Worm (Caenorhabditis elegans) whole organism, mixed stage, embryonic: ENCODE measurements around the gene lgg-3.

ENCODE experiments used
- M03D4.4 ChIP-seq: sonication (generic microtip); optimal IDR thresholded peaks from 2 replicates; lab custom pipeline; 2017; ENCODE audit warnings: mild to moderate bottlenecking, missing genetic modification characterization, missing compliant biosample characterization
- bed-3 ChIP-seq: fragments of 200-800 bp; sonication (Bioruptor generic); optimal IDR thresholded peaks from 3 replicates; lab custom pipeline; 2018; ENCODE audit warnings: mild to moderate bottlenecking, missing genetic modification characterization, moderate library complexity, missing compliant biosample characterization
- ces-1 ChIP-seq: fragments of 150-350 bp; optimal IDR thresholded peaks from 2 replicates; lab custom pipeline; 2014; ENCODE audit warnings: missing biosample characterization, missing genetic modification reagents, missing genetic modification characterization
- elt-3 ChIP-seq: fragments of 150-350 bp; optimal IDR thresholded peaks from 2 replicates; lab custom pipeline; 2014; ENCODE audit warnings: missing biosample characterization, missing genetic modification characterization
- hlh-1 ChIP-seq: fragments of 150-350 bp; optimal IDR thresholded peaks from 2 replicates; lab custom pipeline; 2014; ENCODE audit warnings: missing biosample characterization, missing genetic modification reagents, missing genetic modification characterization
- lin-13 ChIP-seq: fragments of 150-350 bp; optimal IDR thresholded peaks from 2 replicates; lab custom pipeline; 2014; ENCODE audit warnings: missing biosample characterization, missing genetic modification characterization
- nhr-12 ChIP-seq: fragments of 150-350 bp; optimal IDR thresholded peaks from 2 replicates; lab custom pipeline; 2014; ENCODE audit warnings: missing biosample characterization, missing genetic modification characterization
- nhr-237 ChIP-seq: fragments of 150-350 bp; optimal IDR thresholded peaks from 2 replicates; lab custom pipeline; 2014; ENCODE audit warnings: missing biosample characterization, missing genetic modification characterization
- pha-4 ChIP-seq: fragments of 150-350 bp; optimal IDR thresholded peaks from 2 replicates; lab custom pipeline; 2018; ENCODE audit warnings: missing biosample characterization, missing genetic modification reagents, missing genetic modification characterization
- unc-62 ChIP-seq: fragments of 150-350 bp; optimal IDR thresholded peaks from 2 replicates; lab custom pipeline; 2014; ENCODE audit warnings: missing biosample characterization, missing genetic modification reagents, missing genetic modification characterization

ce11 chrIII:5663933-5664332 lies 33.9 kb downstream of the lgg-3 start, which contains the start of gene par-3:
- TF ChIP-seq lin-13 (tag; lab: Kevin White, UChicago), result no peak
- TF ChIP-seq bed-3 (GFP tag; lab: Kevin White, UChicago), result no peak
- no peak for TF ChIP-seq ces-1 (GFP tag; lab: Kevin White, UChicago)
- no peak for TF ChIP-seq hlh-1
- no peak for TF ChIP-seq M03D4.4 (tag; lab: Kevin White, UChicago)
- TF ChIP-seq nhr-237 (tag; lab: Kevin White, UChicago), result no peak
- TF ChIP-seq pha-4 (tag; lab: Kevin White, UChicago), result no peak
- TF ChIP-seq elt-3 (tag; lab: Kevin White, UChicago), result no peak
- TF ChIP-seq unc-62 (GFP tag; lab: Kevin White, UChicago), result no peak
- no peak for TF ChIP-seq nhr-12 (tag; lab: Kevin White, UChicago)
